Worm (Caenorhabditis elegans) whole organism, L4 larva: ENCODE data around the gene Y49E10.10.
A peak's percentile ranks its signal among the peaks of the same experiment; 100 is the strongest.

Source experiments
- D1046.2 ChIP-seq: fragments of 200-800 bp; sonication (Bioruptor generic); IDR thresholded peaks from 2 replicates; pipeline ENCODE4 v1.3.6; 2022; ENCODE audit warnings: missing genetic modification characterization, missing compliant biosample characterization
- F10B5.3 ChIP-seq: sonication (generic microtip); optimal IDR thresholded peaks from 2 replicates; lab custom pipeline; 2016; ENCODE audit warnings: mild to moderate bottlenecking, missing genetic modification characterization, missing compliant biosample characterization
- F26F4.8 ChIP-seq: fragments of 200-800 bp; sonication (Bioruptor generic); conservative IDR thresholded peaks from 2 replicates; pipeline ENCODE4 v1.3.6; 2022; ENCODE audit warnings: missing genetic modification characterization, missing compliant biosample characterization
- F49E8.2 ChIP-seq: sonication (generic microtip); optimal IDR thresholded peaks from 2 replicates; lab custom pipeline; 2016; ENCODE audit warnings: missing compliant biosample characterization, mild to moderate bottlenecking, missing genetic modification characterization, borderline replicate concordance
- T20F7.1 ChIP-seq: fragments of 200-800 bp; sonication (Bioruptor generic); optimal IDR thresholded peaks from 2 replicates; lab custom pipeline; 2018; ENCODE audit warnings: mild to moderate bottlenecking, missing genetic modification characterization, missing compliant biosample characterization
- aha-1 ChIP-seq: fragments of 150-350 bp; peaks from one replicate; lab custom pipeline; 2014; ENCODE audit warnings: missing biosample characterization, missing genetic modification characterization
- aly-2 ChIP-seq: sonication (generic microtip); optimal IDR thresholded peaks from 2 replicates; lab custom pipeline; 2018; ENCODE audit warnings: missing biosample characterization, missing genetic modification characterization
- attf-4 ChIP-seq: sonication (generic microtip); optimal IDR thresholded peaks from 3 replicates; lab custom pipeline; 2017; ENCODE audit warnings: missing biosample characterization, missing genetic modification characterization
- ceh-44 ChIP-seq: fragments of 200-800 bp; sonication (Bioruptor generic); IDR thresholded peaks from 2 replicates; pipeline ENCODE4 v1.3.6; 2022; ENCODE audit warnings: missing genetic modification reagents, missing genetic modification characterization, missing compliant biosample characterization
- ceh-62 ChIP-seq: sonication (generic microtip); optimal IDR thresholded peaks from 2 replicates; lab custom pipeline; 2017; ENCODE audit warnings: missing biosample characterization, missing genetic modification characterization
- daf-12 ChIP-seq: fragments of 150-350 bp; optimal IDR thresholded peaks from 2 replicates; lab custom pipeline; 2014; ENCODE audit warnings: missing biosample characterization, missing genetic modification reagents, missing genetic modification characterization
- daf-16 ChIP-seq, 3 experiments: sonication (generic microtip); optimal IDR thresholded peaks; 2 replicates each; lab custom pipeline; 2016 to 2017; ENCODE audit warnings: missing genetic modification characterization in 3 of 3, missing genetic modification reagents in 3 of 3, mild to moderate bottlenecking in 2 of 3, missing compliant biosample characterization in 2 of 3, missing biosample characterization in 1 of 3, moderate library complexity in 1 of 3
- dmd-8 ChIP-seq: fragments of 200-800 bp; sonication (Bioruptor generic); IDR thresholded peaks from 2 replicates; pipeline ENCODE4 v1.3.6; 2022; ENCODE audit warnings: missing genetic modification characterization, missing compliant biosample characterization
- dpl-1 ChIP-seq: fragments of 150-350 bp; optimal IDR thresholded peaks from 2 replicates; lab custom pipeline; 2014; ENCODE audit warnings: missing biosample characterization, missing genetic modification reagents, missing genetic modification characterization
- fkh-10 ChIP-seq: fragments of 150-350 bp; optimal IDR thresholded peaks from 2 replicates; lab custom pipeline; 2014; ENCODE audit warnings: missing biosample characterization, missing genetic modification reagents, missing genetic modification characterization
- hlh-30 ChIP-seq: sonication (generic microtip); optimal IDR thresholded peaks from 2 replicates; lab custom pipeline; 2017; ENCODE audit warnings: antibody characterized with exemption, mild to moderate bottlenecking, missing genetic modification characterization, missing compliant biosample characterization; ENCODE audit not compliant: insufficient read depth
- jun-1 ChIP-seq: fragments of 150-350 bp; optimal IDR thresholded peaks from 2 replicates; lab custom pipeline; 2014; ENCODE audit warnings: missing biosample characterization, missing genetic modification reagents, missing genetic modification characterization
- lin-38 ChIP-seq: fragments of 200-800 bp; sonication (Bioruptor generic); IDR thresholded peaks from 2 replicates; pipeline ENCODE4 v1.3.6; 2022; ENCODE audit warnings: missing genetic modification reagents, missing genetic modification characterization, missing compliant biosample characterization
- lin-39 ChIP-seq: fragments of 150-350 bp; optimal IDR thresholded peaks from 2 replicates; lab custom pipeline; 2014; ENCODE audit warnings: missing biosample characterization, missing genetic modification reagents, missing genetic modification characterization
- lsy-2 ChIP-seq, 2 experiments: fragments of 150-350 bp in 1 of 2; sonication (generic microtip) in 1 of 2; optimal IDR thresholded peaks; 2 replicates each; lab custom pipeline; 2014 to 2017; ENCODE audit warnings: missing biosample characterization in 2 of 2, missing genetic modification characterization in 2 of 2
- mep-1 ChIP-seq: fragments of 150-350 bp; sonication (generic microtip); optimal IDR thresholded peaks from 3 replicates; lab custom pipeline; 2014; ENCODE audit warnings: missing biosample characterization, missing genetic modification characterization
- mes-2 ChIP-seq: sonication (generic microtip); optimal IDR thresholded peaks from 2 replicates; lab custom pipeline; 2016; ENCODE audit warnings: missing genotype, mild to moderate bottlenecking, missing genetic modification characterization, missing compliant biosample characterization; ENCODE audit not compliant: poor library complexity, severe bottlenecking
- mxl-3 ChIP-seq: fragments of 200-800 bp; sonication (Bioruptor generic); optimal IDR thresholded peaks from 2 replicates; lab custom pipeline; 2018; ENCODE audit warnings: mild to moderate bottlenecking, missing genetic modification characterization, missing compliant biosample characterization
- nhr-28 ChIP-seq: fragments of 150-350 bp; optimal IDR thresholded peaks from 2 replicates; lab custom pipeline; 2014; ENCODE audit warnings: missing biosample characterization, missing genetic modification characterization
- nhr-6 ChIP-seq: fragments of 150-350 bp; optimal IDR thresholded peaks from 2 replicates; lab custom pipeline; 2014; ENCODE audit warnings: missing biosample characterization, missing genetic modification characterization
- nhr-77 ChIP-seq: fragments of 150-350 bp; optimal IDR thresholded peaks from 2 replicates; lab custom pipeline; 2014; ENCODE audit warnings: missing biosample characterization, missing genetic modification characterization
- pha-4 ChIP-seq, 2 experiments: fragments of 150-350 bp in 1 of 2; fragments of 200-800 bp in 1 of 2; sonication (Bioruptor generic) in 1 of 2; IDR thresholded peaks in 1 of 2; optimal IDR thresholded peaks in 1 of 2; 2 replicates each; pipeline versions ENCODE4 v1.3.6 to Lab custom; 2014 to 2022; ENCODE audit warnings: missing genetic modification characterization in 2 of 2, missing genetic modification reagents in 2 of 2, missing biosample characterization in 1 of 2, missing compliant biosample characterization in 1 of 2
- php-3 ChIP-seq: fragments of 200-800 bp; sonication (Bioruptor generic); IDR thresholded peaks from 2 replicates; pipeline ENCODE4 v1.3.6; 2022; ENCODE audit warnings: missing genetic modification reagents, missing genetic modification characterization, missing compliant biosample characterization
- pqm-1 ChIP-seq: sonication (generic microtip); optimal IDR thresholded peaks from 2 replicates; lab custom pipeline; 2017; ENCODE audit warnings: missing biosample characterization, missing genetic modification characterization
- skn-1 ChIP-seq: fragments of 150-350 bp; optimal IDR thresholded peaks from 2 replicates; lab custom pipeline; 2014; ENCODE audit warnings: missing biosample characterization, missing genetic modification characterization
- snpc-4 ChIP-seq: fragments of 150-350 bp; optimal IDR thresholded peaks from 2 replicates; lab custom pipeline; 2014; ENCODE audit warnings: missing biosample characterization, missing genetic modification characterization
- tra-1 ChIP-seq: fragments of 200-800 bp; sonication (Bioruptor generic); IDR thresholded peaks from 2 replicates; pipeline ENCODE4 v1.3.6; 2022; ENCODE audit warnings: missing genetic modification reagents, missing genetic modification characterization, missing compliant biosample characterization
- unc-130 ChIP-seq: sonication (generic microtip); optimal IDR thresholded peaks from 2 replicates; lab custom pipeline; 2016; ENCODE audit warnings: missing genetic modification reagents, missing genetic modification characterization, missing compliant biosample characterization
- unc-39 ChIP-seq: sonication (generic microtip); optimal IDR thresholded peaks from 2 replicates; lab custom pipeline; 2017; ENCODE audit warnings: missing biosample characterization, missing genetic modification characterization
- ztf-11 ChIP-seq: fragments of 150-350 bp; optimal IDR thresholded peaks from 2 replicates; lab custom pipeline; 2014; ENCODE audit warnings: missing biosample characterization, missing genetic modification characterization
- ztf-7 ChIP-seq: fragments of 150-350 bp; optimal IDR thresholded peaks from 2 replicates; lab custom pipeline; 2014; ENCODE audit warnings: missing biosample characterization, missing genetic modification characterization

Gene Y49E10.10

ce11 chrIII:12424066-12424465 lies 28.8 kb downstream of the Y49E10.10 start (continued):
- no peak for TF ChIP-seq attf-4 (tag; lab: Kevin White, UChicago)
- no peak for TF ChIP-seq dmd-8 (GFP tag; lab: Robert Waterston, UW)
- peak; percentile 41 for TF ChIP-seq mep-1 (tag; lab: Kevin White, UChicago)
- TF ChIP-seq mxl-3 (GFP tag; lab: Kevin White, UChicago): no peak
- TF ChIP-seq daf-16 (GFP tag; optimal IDR thresholded peaks at IDR 0.05; lab: Kevin White, UChicago): no peak
- peak; percentile 44 for TF ChIP-seq daf-16 (tag; optimal IDR thresholded peaks at IDR 0.05; lab: Kevin White, UChicago)
- no peak for TF ChIP-seq T20F7.1
- peak; percentile 70 for TF ChIP-seq nhr-77
- TF ChIP-seq nhr-28 (tag; lab: Kevin White, UChicago): peak; percentile 89
- TF ChIP-seq unc-130 (GFP tag; lab: Kevin White, UChicago): no peak
- TF ChIP-seq nhr-6: peak; percentile 83
- no peak for TF ChIP-seq fkh-10
- peak; percentile 35 for TF ChIP-seq mes-2 (tag; lab: Kevin White, UChicago)
- TF ChIP-seq hlh-30: peak; percentile 85
- TF ChIP-seq pqm-1 (tag; lab: Kevin White, UChicago): peak; percentile 70
- TF ChIP-seq F10B5.3 (tag; lab: Kevin White, UChicago): no peak
- TF ChIP-seq dpl-1 (GFP tag; lab: Kevin White, UChicago): peak; percentile 49
- TF ChIP-seq, all 104 proteins: peak for 15

- TF ChIP-seq hlh-30: no peak
- TF ChIP-seq mep-1 (tag; lab: Kevin White, UChicago): peak; percentile 28
- TF ChIP-seq lin-38 (GFP tag; lab: Robert Waterston, UW): no peak
- TF ChIP-seq php-3 (GFP tag; lab: Robert Waterston, UW): no peak
Measured at ce11 chrIII:12424663-12425062, 29.4 kb downstream of the Y49E10.10 start.

DNA sequence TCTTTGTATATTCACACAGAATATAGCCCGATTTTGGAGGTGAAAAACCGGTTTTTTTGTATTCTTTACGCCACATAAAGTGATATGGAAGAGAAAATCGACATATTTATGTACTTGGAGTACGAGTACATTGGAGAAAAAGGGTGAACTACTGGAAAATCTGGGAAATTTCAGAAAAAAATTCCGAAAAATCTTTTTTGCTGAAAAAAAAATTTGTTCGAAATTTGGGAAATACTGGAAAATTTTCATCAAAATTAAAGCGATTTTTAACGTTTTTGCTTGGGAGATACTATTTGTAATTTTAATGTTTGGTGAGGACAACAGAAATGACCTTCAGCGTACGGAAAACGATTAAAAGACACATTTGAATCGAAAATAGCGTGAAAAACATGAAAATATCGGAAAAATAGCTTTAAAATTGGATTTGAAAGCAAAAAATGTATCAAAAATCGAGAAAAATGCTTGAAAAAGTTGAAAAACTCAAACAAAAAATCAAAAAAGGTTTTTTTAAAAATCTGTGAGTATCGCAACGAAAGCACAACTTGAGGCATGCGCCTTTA lies 30.7 kb downstream of the Y49E10.10 start:
- no peak for TF ChIP-seq ceh-44 (GFP tag; lab: Robert Waterston, UW)
- no peak for TF ChIP-seq jun-1 (tag; lab: Kevin White, UChicago)
- peak; percentile 60 for TF ChIP-seq ztf-7 (tag; lab: Kevin White, UChicago)
- TF ChIP-seq pha-4 (GFP tag; IDR thresholded peaks at IDR 0.05; lab: Robert Waterston, UW): no peak
- TF ChIP-seq pha-4 (tag; optimal IDR thresholded peaks at IDR 0.05; lab: Kevin White, UChicago): no peak
- TF ChIP-seq D1046.2 (GFP tag; lab: Robert Waterston, UW): no peak
- TF ChIP-seq aha-1 (tag; lab: Kevin White, UChicago): peak; percentile 91
- peak; percentile 67 for TF ChIP-seq mep-1 (tag; lab: Kevin White, UChicago)
- peak; percentile 2 for TF ChIP-seq nhr-28 (tag; lab: Kevin White, UChicago)

DNA sequence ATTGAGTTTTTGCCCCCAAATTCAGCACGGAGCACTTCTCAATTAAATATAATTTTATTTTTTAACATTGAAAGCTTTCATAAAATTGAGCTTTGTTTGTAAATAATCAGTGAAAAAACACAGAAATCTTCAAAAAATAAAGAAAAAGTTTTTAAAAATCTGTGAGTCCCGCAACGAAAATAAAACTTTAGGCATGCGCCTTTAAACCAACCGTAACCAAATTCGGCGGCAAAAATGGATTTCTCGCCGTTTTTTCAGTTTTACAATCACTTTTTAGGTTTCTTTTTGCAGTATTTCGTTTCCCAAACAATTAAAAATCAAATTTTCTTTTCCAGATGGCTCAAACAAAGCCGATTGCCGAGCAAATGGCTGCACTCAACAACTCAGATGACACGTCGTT lies 31.3 kb downstream of the Y49E10.10 start, which contains the start of gene pie-1:
Gene pie-1, plus strand, starts transcription at position 336 of the 400 bp plus-strand sequence.
- TF ChIP-seq unc-39 (tag; lab: Kevin White, UChicago): no peak
- TF ChIP-seq daf-12 (tag; lab: Kevin White, UChicago): no peak
- no peak for TF ChIP-seq lin-39
- peak; percentile 61 for TF ChIP-seq F49E8.2 (tag; lab: Kevin White, UChicago)
- no peak for TF ChIP-seq snpc-4
- TF ChIP-seq skn-1: no peak
- no peak for TF ChIP-seq ceh-62
- peak; percentile 53; the same call in 1 of the 2 replicates for TF ChIP-seq lin-38 (GFP tag; lab: Robert Waterston, UW)
- TF ChIP-seq lsy-2 (tag; optimal IDR thresholded peaks at IDR 0.05; lab: Kevin White, UChicago): no peak
- TF ChIP-seq ztf-11 (tag; lab: Kevin White, UChicago): no peak
- peak; percentile 17 for TF ChIP-seq unc-130 (GFP tag; lab: Kevin White, UChicago)
- no peak for TF ChIP-seq tra-1 (GFP tag; lab: Robert Waterston, UW)
- TF ChIP-seq aly-2 (tag; lab: Kevin White, UChicago): no peak
- TF ChIP-seq F26F4.8 (GFP tag; lab: Robert Waterston, UW): no peak
